Fruit fly (Drosophila melanogaster): ENCODE results near the gene trv.

- TF ChIP-seq CTCF (optimal IDR thresholded peaks at IDR 0.05) (no peak), CG8478 (optimal IDR thresholded peaks at IDR 0.05) (no peak)
Observed at dm6 chr3R:28025239-28025900, 1.0 kb upstream of the trv start.
